Worm (Caenorhabditis elegans): ENCODE results near the gene F32F2.4.

- no peak for TF ChIP-seq aly-2 (tag; optimal IDR thresholded peaks at IDR 0.05)
- no peak for TF ChIP-seq ztf-11 (tag; optimal IDR thresholded peaks at IDR 0.05)
- no peak for TF ChIP-seq nhr-23 (tag; optimal IDR thresholded peaks at IDR 0.05)
- TF ChIP-seq skn-1 (tag; optimal IDR thresholded peaks at IDR 0.05) = no peak
- no peak for TF ChIP-seq lin-39 (tag; optimal IDR thresholded peaks at IDR 0.05)
- no peak for TF ChIP-seq nhr-11 (tag; optimal IDR thresholded peaks at IDR 0.05)
- no peak for TF ChIP-seq ama-1 (optimal IDR thresholded peaks at IDR 0.05)
- TF ChIP-seq nhr-237 (tag; optimal IDR thresholded peaks at IDR 0.05) = no peak
- TF ChIP-seq snpc-4 (tag; optimal IDR thresholded peaks at IDR 0.05) = no peak
- TF ChIP-seq blmp-1 (tag; optimal IDR thresholded peaks at IDR 0.05; ENCODE audit: insufficient read depth) = no peak
- TF ChIP-seq egl-27 (tag; optimal IDR thresholded peaks at IDR 0.05) = no peak
Observed at ce11 chrV:13272275-13272674, 3.8 kb upstream of the F32F2.4 start.

Data from whole organism, L2 larva.